Worm (Caenorhabditis elegans): ENCODE measurements around the gene clc-20.

- TF ChIP-seq him-1 (tag; optimal IDR thresholded peaks at IDR 0.05), result no peak
- no peak for TF ChIP-seq W03F9.2 (tag; optimal IDR thresholded peaks at IDR 0.05)
- no peak for TF ChIP-seq dao-5 (tag; optimal IDR thresholded peaks at IDR 0.05)
These were observed 3.5 kb upstream of the clc-20 start for ce11 chrIII:868866-869265.

Data from whole organism, L4/young adult.